Fruit fly (Drosophila melanogaster) ovary, adult (tissue): ENCODE results near the gene CG4259.

Experiments
- CG17801 ChIP-seq: fragments of 200-800 bp; optimal IDR thresholded peaks from 2 replicates; lab custom pipeline; 2019; ENCODE audit warnings: missing biosample characterization, mild to moderate bottlenecking, missing genetic modification characterization, moderate library complexity; ENCODE audit not compliant: partially characterized antibody

The CG4259 gene

DNA sequence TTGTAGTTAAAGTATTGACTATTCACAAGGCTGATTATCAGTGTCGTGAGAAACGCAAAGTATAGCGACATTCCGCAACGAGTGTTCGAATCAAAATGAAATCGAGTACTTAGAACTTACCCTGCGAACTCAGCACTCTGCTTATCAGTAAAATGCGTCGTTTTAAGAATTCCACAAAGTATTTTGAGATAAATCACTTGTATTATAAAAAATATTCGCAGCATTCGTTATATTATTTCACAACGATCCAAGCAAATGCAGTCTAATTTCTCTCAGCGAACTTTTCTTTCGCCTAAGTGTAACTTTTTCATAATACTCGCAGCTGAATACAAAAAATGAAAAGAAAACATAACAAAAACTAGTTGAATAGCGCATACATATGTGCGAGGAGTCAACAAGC lies at the start of gene CG4259:
TSS of gene CG4259 (minus strand) at position 101 of the 400 bp plus-strand sequence.
- no peak for TF ChIP-seq CG17801

dm6 chr2L:2178810-2179143 lies 49.7 kb upstream of the CG4259 start:
- TF ChIP-seq CG17801, result no peak

dm6 chr2L:2177969-2178809 lies 49.2 kb upstream of the CG4259 start, which contains the start of gene aop:
Gene aop, minus strand, starts transcription at chr2L:2178754.
- TF ChIP-seq CG17801, result peak; percentile 55

dm6 chr2L:2177312-2177968 lies 48.4 kb upstream of the CG4259 start:
- TF ChIP-seq CG17801, result no peak

DNA sequence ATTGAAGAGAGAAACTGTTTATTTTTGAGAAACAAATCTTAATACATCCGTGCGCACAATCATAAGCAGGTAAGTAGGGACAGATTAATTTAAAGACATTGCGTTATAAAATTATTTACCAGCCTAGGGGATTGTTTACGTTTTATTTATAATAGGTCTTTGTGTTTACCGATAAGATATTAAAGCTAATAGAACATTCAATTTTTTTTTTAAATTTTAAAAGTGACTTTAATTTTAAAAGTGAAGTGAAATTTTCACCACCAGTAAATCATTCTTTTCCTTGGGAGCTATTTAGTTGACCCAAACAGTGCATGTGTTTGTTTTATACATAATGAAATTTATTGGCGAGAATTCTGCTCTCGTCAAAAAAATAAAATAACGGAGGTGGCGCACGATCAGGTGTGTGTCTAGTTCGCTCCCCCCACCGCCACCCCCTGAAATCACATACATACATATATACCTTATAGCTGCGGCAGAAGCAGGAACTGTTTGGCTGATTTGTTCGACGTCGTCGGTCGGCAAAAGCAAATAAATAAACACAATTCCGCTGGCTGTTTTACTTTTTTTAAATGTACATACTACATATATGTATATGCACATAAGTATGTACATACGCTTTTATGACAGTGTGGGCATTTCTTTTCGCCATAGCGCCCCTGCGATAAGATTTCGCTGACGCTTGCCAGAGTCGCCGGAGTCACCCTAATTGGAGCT lies 47.0 kb upstream of the CG4259 start:
- peak; percentile 45 for TF ChIP-seq CG17801

DNA sequence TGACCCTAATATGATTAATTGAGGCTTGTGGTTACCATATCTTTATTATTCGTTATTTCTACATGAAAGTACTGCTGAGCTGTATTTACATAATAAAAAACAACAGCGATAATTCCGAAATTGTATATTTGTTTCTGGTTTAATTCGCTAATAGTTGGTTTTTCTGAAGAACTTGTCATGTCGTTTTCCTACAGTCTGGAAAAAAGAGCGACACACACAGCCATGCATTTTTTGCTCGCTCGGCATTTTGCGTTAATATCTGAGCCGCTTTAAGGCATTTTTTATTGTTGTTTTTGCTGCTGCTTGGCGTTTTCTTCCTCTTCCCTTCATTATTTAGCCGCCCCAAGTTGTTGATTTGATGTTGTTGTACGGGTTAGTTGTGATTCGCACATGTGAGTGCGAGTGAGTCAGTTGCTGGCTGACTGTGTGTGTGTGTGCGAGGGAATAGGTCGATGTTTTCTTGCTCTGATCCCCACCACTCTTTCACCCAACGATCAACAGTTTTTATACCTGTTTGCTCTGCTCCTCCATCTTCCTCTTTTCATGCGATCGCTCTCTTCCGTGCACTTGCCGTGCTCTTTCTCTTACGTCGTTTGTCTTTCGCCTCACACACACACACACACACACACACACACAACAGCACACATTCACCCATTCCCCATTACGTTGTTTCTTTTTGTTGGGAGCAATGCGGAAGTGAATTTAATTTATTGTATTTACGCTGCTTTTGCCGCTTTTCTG lies 46.2 kb upstream of the CG4259 start:
- peak; percentile 36 for TF ChIP-seq CG17801

DNA sequence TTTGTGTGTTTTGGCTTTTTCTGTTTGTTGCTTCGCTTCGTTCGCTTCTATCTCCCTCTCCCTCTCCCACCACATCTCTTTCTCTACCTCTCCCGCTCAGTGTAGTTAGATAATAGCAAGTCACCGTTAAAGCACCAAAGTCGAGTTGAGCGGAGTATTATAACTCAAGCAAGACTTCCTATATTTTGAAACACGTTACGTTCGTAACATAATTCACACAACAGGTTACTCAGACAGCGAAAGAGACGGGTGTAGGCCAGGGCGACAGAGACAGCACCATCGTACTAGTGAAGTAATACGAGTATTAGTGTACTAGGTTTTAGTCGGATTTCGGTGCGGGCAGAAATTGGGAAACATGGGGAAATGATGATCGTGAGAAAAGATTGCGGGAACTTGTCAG lies 44.6 kb upstream of the CG4259 start:
- no peak for TF ChIP-seq CG17801

dm6 chr2L:2173191-2173590 lies 44.2 kb upstream of the CG4259 start:
- TF ChIP-seq CG17801, result no peak

DNA sequence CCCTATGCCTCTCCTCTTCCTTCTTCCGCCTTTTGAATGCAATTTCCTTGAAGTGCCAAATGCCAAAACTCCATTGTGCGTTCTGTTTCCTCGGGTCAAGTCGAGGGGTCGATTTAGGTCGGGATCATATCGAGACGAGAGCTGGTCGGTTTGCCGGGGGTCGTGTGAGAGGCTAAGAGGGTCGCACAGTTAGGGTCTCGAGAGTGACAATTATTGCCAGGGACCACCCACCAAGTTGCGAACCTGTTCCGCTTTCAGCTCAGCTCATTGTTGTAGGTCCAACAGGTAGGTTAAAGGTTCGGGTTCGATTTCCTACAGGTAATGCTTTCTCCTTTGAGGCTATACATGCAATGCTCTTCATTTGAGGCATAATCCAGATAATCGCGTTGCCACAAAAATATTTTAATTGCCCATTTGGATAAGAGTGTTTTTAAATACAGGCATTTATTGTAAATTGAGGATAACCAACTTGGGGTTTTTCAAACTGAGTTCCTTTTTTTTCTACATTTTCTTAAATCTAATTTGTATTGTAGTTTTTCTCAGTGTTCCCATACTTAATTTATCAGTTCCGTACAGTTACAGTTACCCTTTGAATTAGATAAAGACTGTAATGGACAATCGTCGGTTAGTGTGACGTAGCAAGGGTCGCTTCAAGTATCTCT lies 43.6 kb upstream of the CG4259 start:
- TF ChIP-seq CG17801, result no peak

dm6 chr2L:2171366-2172078 lies 42.5 kb upstream of the CG4259 start:
- peak; percentile 56 for TF ChIP-seq CG17801

- no peak for TF ChIP-seq CG17801
Observed at dm6 chr2L:2168894-2169456, 39.9 kb upstream of the CG4259 start.

dm6 chr2L:2168184-2168893 lies 39.3 kb upstream of the CG4259 start:
- TF ChIP-seq CG17801, result no peak

- TF ChIP-seq CG17801, result no peak
Observed at dm6 chr2L:2166958-2167707, 38.1 kb upstream of the CG4259 start.

dm6 chr2L:2165864-2166263 lies 36.8 kb upstream of the CG4259 start:
- TF ChIP-seq CG17801, result peak; percentile 92
